Worm (Caenorhabditis elegans) whole organism, L3 larva: ENCODE data around the gene col-89.
"Not testable (repeated sequence)": the region's sequence is repeated elsewhere in the genome, so short reads cannot be mapped to it uniquely, and the experiment has no call there.

Experiments
- aly-2 ChIP-seq: fragments of 150-350 bp; optimal IDR thresholded peaks from 2 replicates; lab custom pipeline; 2014; ENCODE audit warnings: missing biosample characterization, missing genetic modification characterization
- ceh-16 ChIP-seq: sonication (generic microtip); optimal IDR thresholded peaks from 2 replicates; lab custom pipeline; 2017; ENCODE audit warnings: missing biosample characterization, missing genetic modification characterization
- ceh-28 ChIP-seq: fragments of 150-350 bp; optimal IDR thresholded peaks from 2 replicates; lab custom pipeline; 2014; ENCODE audit warnings: missing biosample characterization, missing genetic modification reagents, missing genetic modification characterization
- ceh-82 ChIP-seq: fragments of 150-350 bp; optimal IDR thresholded peaks from 2 replicates; lab custom pipeline; 2014; ENCODE audit warnings: missing biosample characterization, missing genetic modification characterization
- ceh-9 ChIP-seq: sonication (generic microtip); optimal IDR thresholded peaks from 2 replicates; lab custom pipeline; 2018; ENCODE audit warnings: missing biosample characterization, missing genetic modification characterization
- egl-27 ChIP-seq: sonication (generic microtip); optimal IDR thresholded peaks from 4 replicates; lab custom pipeline; 2017; ENCODE audit warnings: missing biosample characterization, missing genetic modification reagents, missing genetic modification characterization
- egl-5 ChIP-seq: fragments of 150-350 bp; optimal IDR thresholded peaks from 2 replicates; lab custom pipeline; 2017; ENCODE audit warnings: missing biosample characterization, missing genetic modification reagents, missing genetic modification characterization, inconsistent platforms
- elt-1 ChIP-seq: fragments of 150-350 bp; optimal IDR thresholded peaks from 2 replicates; lab custom pipeline; 2014; ENCODE audit warnings: missing biosample characterization, missing genetic modification characterization
- elt-2 ChIP-seq: sonication (generic microtip); optimal IDR thresholded peaks from 2 replicates; lab custom pipeline; 2016; ENCODE audit warnings: missing genetic modification reagents, mild to moderate bottlenecking, missing genetic modification characterization, missing compliant biosample characterization
- elt-3 ChIP-seq, 3 experiments: fragments of 150-350 bp in 1 of 3; sonication (generic microtip) in 2 of 3; optimal IDR thresholded peaks; 2 replicates in 2 of 3; 4 replicates in 1 of 3; lab custom pipeline; 2014 to 2017; ENCODE audit warnings: missing biosample characterization in 3 of 3, missing genetic modification characterization in 3 of 3
- fkh-10 ChIP-seq: sonication (generic microtip); optimal IDR thresholded peaks from 2 replicates; lab custom pipeline; 2017; ENCODE audit warnings: missing biosample characterization, missing genetic modification reagents, missing genetic modification characterization
- fkh-2 ChIP-seq: fragments of 150-350 bp; optimal IDR thresholded peaks from 2 replicates; lab custom pipeline; 2014; ENCODE audit warnings: missing biosample characterization, missing genetic modification reagents, missing genetic modification characterization
- fos-1 ChIP-seq: fragments of 150-350 bp; optimal IDR thresholded peaks from 2 replicates; lab custom pipeline; 2014; ENCODE audit warnings: missing biosample characterization, missing genetic modification characterization
- hmg-11 ChIP-seq: sonication (generic microtip); optimal IDR thresholded peaks from 2 replicates; lab custom pipeline; 2016; ENCODE audit warnings: missing genetic modification characterization, missing compliant biosample characterization
- jun-1 ChIP-seq: fragments of 150-350 bp; optimal IDR thresholded peaks from 2 replicates; lab custom pipeline; 2014; ENCODE audit warnings: missing biosample characterization, missing genetic modification reagents, missing genetic modification characterization
- lin-15B ChIP-seq: fragments of 150-350 bp; optimal IDR thresholded peaks from 2 replicates; lab custom pipeline; 2014; ENCODE audit warnings: missing biosample characterization, missing genetic modification characterization
- lin-39 ChIP-seq: fragments of 150-350 bp; optimal IDR thresholded peaks from 2 replicates; lab custom pipeline; 2018; ENCODE audit warnings: missing biosample characterization, missing genetic modification reagents, missing genetic modification characterization
- lsy-12 ChIP-seq: sonication (generic microtip); optimal IDR thresholded peaks from 2 replicates; lab custom pipeline; 2016; ENCODE audit warnings: mild to moderate bottlenecking, missing genetic modification characterization, missing compliant biosample characterization
- mdl-1 ChIP-seq: fragments of 150-350 bp; optimal IDR thresholded peaks from 2 replicates; lab custom pipeline; 2014; ENCODE audit warnings: missing biosample characterization, missing genetic modification characterization
- nfya-1 ChIP-seq: sonication (generic microtip); optimal IDR thresholded peaks from 2 replicates; lab custom pipeline; 2017; ENCODE audit warnings: missing genetic modification characterization, mild to moderate bottlenecking, missing compliant biosample characterization, antibody characterized with exemption, moderate library complexity; ENCODE audit not compliant: insufficient read depth
- nhr-11 ChIP-seq: fragments of 150-350 bp; optimal IDR thresholded peaks from 2 replicates; lab custom pipeline; 2014; ENCODE audit warnings: missing biosample characterization, missing genetic modification characterization
- nhr-28 ChIP-seq: fragments of 150-350 bp; optimal IDR thresholded peaks from 2 replicates; lab custom pipeline; 2014; ENCODE audit warnings: missing biosample characterization, missing genetic modification characterization
- nhr-43 ChIP-seq: sonication (generic microtip); optimal IDR thresholded peaks from 2 replicates; lab custom pipeline; 2016; ENCODE audit warnings: mild to moderate bottlenecking, missing genetic modification characterization, missing compliant biosample characterization; ENCODE audit not compliant: poor library complexity, severe bottlenecking
- nhr-67 ChIP-seq: fragments of 150-350 bp; optimal IDR thresholded peaks from 2 replicates; lab custom pipeline; 2014; ENCODE audit warnings: missing biosample characterization, missing genetic modification characterization
- nhr-76 ChIP-seq: fragments of 150-350 bp; sonication (generic microtip); optimal IDR thresholded peaks from 5 replicates; lab custom pipeline; 2014; ENCODE audit warnings: missing biosample characterization, missing genetic modification characterization
- nhr-77 ChIP-seq: fragments of 150-350 bp; optimal IDR thresholded peaks from 2 replicates; lab custom pipeline; 2014; ENCODE audit warnings: missing biosample characterization, missing genetic modification characterization
- pha-4 ChIP-seq: fragments of 150-350 bp; optimal IDR thresholded peaks from 2 replicates; lab custom pipeline; 2014; ENCODE audit warnings: missing biosample characterization, missing genetic modification reagents, missing genetic modification characterization
- pqm-1 ChIP-seq: fragments of 150-350 bp; optimal IDR thresholded peaks from 2 replicates; lab custom pipeline; 2017; ENCODE audit warnings: missing biosample characterization, missing genetic modification characterization, inconsistent platforms
- sea-2 ChIP-seq: fragments of 150-350 bp; sonication (generic microtip); optimal IDR thresholded peaks from 4 replicates; lab custom pipeline; 2014; ENCODE audit warnings: missing biosample characterization, missing genetic modification reagents, missing genetic modification characterization
- snpc-4 ChIP-seq: fragments of 150-350 bp; optimal IDR thresholded peaks from 2 replicates; lab custom pipeline; 2014; ENCODE audit warnings: missing biosample characterization, missing genetic modification characterization
- tbx-2 ChIP-seq: sonication (generic microtip); optimal IDR thresholded peaks from 2 replicates; lab custom pipeline; 2016; ENCODE audit warnings: mild to moderate bottlenecking, missing genetic modification characterization, missing compliant biosample characterization
- unc-39 ChIP-seq: sonication (generic microtip); optimal IDR thresholded peaks from 4 replicates; lab custom pipeline; 2017; ENCODE audit warnings: missing biosample characterization, missing genetic modification characterization
- unc-62 ChIP-seq: fragments of 150-350 bp; sonication (generic microtip); optimal IDR thresholded peaks from 4 replicates; lab custom pipeline; 2014; ENCODE audit warnings: missing biosample characterization, missing genetic modification reagents, missing genetic modification characterization
- ztf-11 ChIP-seq: fragments of 150-350 bp; optimal IDR thresholded peaks from 2 replicates; lab custom pipeline; 2014; ENCODE audit warnings: missing biosample characterization, missing genetic modification characterization
- ztf-4 ChIP-seq: fragments of 150-350 bp; optimal IDR thresholded peaks from 2 replicates; lab custom pipeline; 2014; ENCODE audit warnings: missing biosample characterization, missing genetic modification characterization

col-89 gene

ce11 chrIII:4767869-4768645, 20.1 kb downstream of the col-89 start:
- TF ChIP-seq unc-39 (no peak), lsy-12 (no peak), ceh-16 (no peak), egl-27 (tag; lab: Kevin White, UChicago) (no peak), ztf-11 (tag; lab: Kevin White, UChicago) (no peak), ceh-82 (tag; lab: Kevin White, UChicago) (no peak), sea-2 (GFP tag; lab: Kevin White, UChicago) (no peak), unc-62 (GFP tag; lab: Kevin White, UChicago) (no peak), fkh-2 (tag; lab: Kevin White, UChicago) (no peak), elt-3 (tag; optimal IDR thresholded peaks at IDR 0.05; lab: Kevin White, UChicago) (no peak)

- TF ChIP-seq nhr-76 (no peak), nhr-77 (no peak), fos-1 (no peak), lin-15B (tag; lab: Kevin White, UChicago) (no peak)
- TF ChIP-seq, all 47 proteins: peak for 0
Observed at ce11 chrIII:4778003-4778402, 30.1 kb downstream of the col-89 start, which contains the start of gene B0393.7. Gene B0393.7, minus strand, starts transcription at chrIII:4778103.

ce11 chrIII:4779855-4780254, 31.9 kb downstream of the col-89 start, which contains the start of gene B0393.9:
Gene B0393.9, minus strand, starts transcription at chrIII:4780157.
- no peak for TF ChIP-seq ztf-11 (tag; lab: Kevin White, UChicago)
- no peak for TF ChIP-seq unc-39
- no peak for TF ChIP-seq mdl-1 (tag; lab: Kevin White, UChicago)
- no peak for TF ChIP-seq fkh-10 (GFP tag; lab: Kevin White, UChicago)
- peak; percentile 35 for TF ChIP-seq pqm-1 (tag; lab: Kevin White, UChicago)
- TF ChIP-seq elt-2: peak; percentile 55
- TF ChIP-seq tbx-2 (tag; lab: Kevin White, UChicago): no peak
- TF ChIP-seq nfya-1 (tag; lab: Kevin White, UChicago): no peak

- TF ChIP-seq egl-5 (tag; lab: Kevin White, UChicago); nhr-76; ceh-28: not testable (repeated sequence)
Observed at ce11 chrIII:4781937-4782576, 34.1 kb downstream of the col-89 start, which contains the start of the genes gex-5 and C38D4.10. Gene gex-5, minus strand, starts transcription at chrIII:4781987. Gene C38D4.10, plus strand, starts transcription at chrIII:4782526.

- TF ChIP-seq hmg-11 (tag; lab: Kevin White, UChicago); ztf-11 (tag; lab: Kevin White, UChicago); ceh-16: not testable (repeated sequence)
Observed at ce11 chrIII:4785131-4785530, 37.2 kb downstream of the col-89 start, which contains the start of gene enu-3.2. Gene enu-3.2, minus strand, starts transcription at chrIII:4785235.

- TF ChIP-seq egl-5 (tag; lab: Kevin White, UChicago) (peak; percentile 44), nfya-1 (tag; lab: Kevin White, UChicago) (no peak), lin-15B (tag; lab: Kevin White, UChicago) (peak; percentile 20), pha-4 (tag; lab: Kevin White, UChicago) (peak; percentile 48)
Observed at ce11 chrIII:4785714-4786113, 37.8 kb downstream of the col-89 start, which contains the start of gene mel-28. Gene mel-28, plus strand, starts transcription at chrIII:4786080.

- no peak for TF ChIP-seq snpc-4 (tag; lab: Kevin White, UChicago)
- TF ChIP-seq egl-27 (tag; lab: Kevin White, UChicago): no peak
- TF ChIP-seq fkh-10 (GFP tag; lab: Kevin White, UChicago): no peak
- no peak for TF ChIP-seq fos-1
- TF ChIP-seq nhr-43: no peak
- TF ChIP-seq lin-39: no peak
- no peak for TF ChIP-seq jun-1
- TF ChIP-seq nhr-28 (tag; lab: Kevin White, UChicago): no peak
- TF ChIP-seq unc-39: no peak
- TF ChIP-seq ceh-9 (tag; lab: Kevin White, UChicago): no peak
- TF ChIP-seq lsy-12: no peak
- no peak for TF ChIP-seq nhr-67 (tag; lab: Kevin White, UChicago)
- TF ChIP-seq pha-4 (tag; lab: Kevin White, UChicago): no peak
- no peak for TF ChIP-seq elt-1 (tag; lab: Kevin White, UChicago)
- no peak for TF ChIP-seq ztf-4
- TF ChIP-seq ceh-16: no peak
- TF ChIP-seq aly-2 (tag; lab: Kevin White, UChicago): no peak
- no peak for TF ChIP-seq hmg-11 (tag; lab: Kevin White, UChicago)
- TF ChIP-seq nhr-11 (tag; lab: Kevin White, UChicago): no peak
Observed at ce11 chrIII:4792560-4793136, 44.7 kb downstream of the col-89 start, which contains the start of gene mip-1. Gene mip-1, plus strand, starts transcription at chrIII:4793086.
